Worm (Caenorhabditis elegans): ENCODE measurements around the gene W02H5.2.

DNA sequence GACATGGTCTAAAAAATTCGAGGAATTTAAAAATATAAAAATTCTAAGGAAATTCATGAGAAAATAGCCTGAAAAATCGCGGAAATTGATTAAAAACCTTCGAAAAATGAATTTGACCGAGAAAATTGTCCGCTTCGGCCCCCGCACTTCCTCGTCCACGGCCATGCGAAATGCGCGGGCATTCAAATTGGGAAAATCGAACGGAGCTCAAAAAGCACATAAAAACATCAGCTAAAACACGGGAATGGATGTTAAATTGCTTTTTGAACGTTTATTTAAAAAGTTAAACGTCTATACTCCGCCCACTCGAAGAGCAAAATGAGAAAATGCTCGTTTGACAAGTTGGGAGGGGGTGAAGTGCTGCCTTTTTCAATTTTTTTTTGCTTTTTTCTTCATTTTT, 36.1 kb upstream of the W02H5.2 start, which contains the start of gene F53E10.6:
- no peak for TF ChIP-seq W03F9.2 (tag; optimal IDR thresholded peaks at IDR 0.05)
- TF ChIP-seq him-1 (tag; optimal IDR thresholded peaks at IDR 0.05) = no peak
- no peak for TF ChIP-seq dao-5 (tag; optimal IDR thresholded peaks at IDR 0.05)

All from whole organism, L4/young adult.